Worm (Caenorhabditis elegans): ENCODE measurements around the gene F23G4.1.

DNA sequence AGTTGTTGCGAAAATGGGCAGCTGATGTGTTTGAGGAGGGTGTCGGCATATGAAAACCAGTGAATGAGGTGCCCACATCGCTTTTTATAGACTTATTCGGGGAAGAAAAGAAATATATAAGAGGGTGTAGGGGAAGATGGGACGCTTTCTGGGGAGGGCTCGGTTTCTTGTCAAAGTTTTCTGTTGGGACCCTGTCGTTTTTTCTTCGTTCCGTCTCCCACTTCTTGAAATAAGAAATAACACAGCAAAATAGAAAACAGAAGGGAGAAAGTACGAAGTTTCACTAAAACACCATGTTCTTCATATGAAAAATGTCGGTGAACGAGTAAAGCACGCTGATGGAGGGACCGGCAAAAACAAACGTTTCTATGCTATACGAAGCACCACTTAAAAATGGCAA, 33.4 kb downstream of the F23G4.1 start, which contains the start of gene dop-3:
- TF ChIP-seq lin-39 (tag; optimal IDR thresholded peaks at IDR 0.05), result no peak
- TF ChIP-seq nhr-12 (tag; optimal IDR thresholded peaks at IDR 0.05), result no peak
- TF ChIP-seq lin-13 (GFP tag; optimal IDR thresholded peaks at IDR 0.05), result no peak
- no peak for TF ChIP-seq mdl-1 (tag; optimal IDR thresholded peaks at IDR 0.05)
- no peak for TF ChIP-seq nhr-237 (tag; optimal IDR thresholded peaks at IDR 0.05)
- TF ChIP-seq nhr-11 (tag; optimal IDR thresholded peaks at IDR 0.05), result no peak
- TF ChIP-seq skn-1 (tag; optimal IDR thresholded peaks at IDR 0.05), result no peak
- no peak for TF ChIP-seq F13H6.1 (tag; optimal IDR thresholded peaks at IDR 0.05)
- no peak for TF ChIP-seq ceh-82 (tag; optimal IDR thresholded peaks at IDR 0.05)
- TF ChIP-seq zag-1 (tag; optimal IDR thresholded peaks at IDR 0.05), result no peak
- no peak for TF ChIP-seq nhr-25 (tag; optimal IDR thresholded peaks at IDR 0.05)
- no peak for TF ChIP-seq dmd-4 (tag; optimal IDR thresholded peaks at IDR 0.05)
